Worm (Caenorhabditis elegans) whole organism, midembryonic: Measurements from ENCODE around the gene tmc-2.

Experiments
- cog-1 ChIP-seq: sonication (generic microtip); optimal IDR thresholded peaks from 2 replicates; lab custom pipeline; 2016; ENCODE audit warnings: missing genetic modification characterization, missing compliant biosample characterization
- med-1 ChIP-seq: sonication (generic microtip); optimal IDR thresholded peaks from 2 replicates; lab custom pipeline; 2017; ENCODE audit warnings: missing genetic modification characterization, mild to moderate bottlenecking, missing compliant biosample characterization, antibody characterized with exemption, missing genetic modification reagents; ENCODE audit not compliant: insufficient read depth

ce11 chrX:9349844-9350556, 46.5 kb downstream of the tmc-2 start, which contains the start of gene flp-20:
- no peak for TF ChIP-seq cog-1 (tag; lab: Kevin White, UChicago)
- no peak for TF ChIP-seq med-1 (GFP tag; lab: Kevin White, UChicago)
